Worm (Caenorhabditis elegans): Measurements from ENCODE around the gene srx-18.

The srx-18 gene

ce11 chrV:17749181-17749580, 49.5 kb downstream of the srx-18 start, which contains the start of gene R12G8.1 (continued):
- no peak for TF ChIP-seq D1046.2 (GFP tag; IDR thresholded peaks at IDR 0.05)
- TF ChIP-seq set-16 (GFP tag; IDR thresholded peaks at IDR 0.05), result peak; percentile 49
- TF ChIP-seq ceh-82 (tag; optimal IDR thresholded peaks at IDR 0.05), result no peak
- no peak for TF ChIP-seq vab-7 (GFP tag; IDR thresholded peaks at IDR 0.05)
- no peak for TF ChIP-seq lin-13 (GFP tag; optimal IDR thresholded peaks at IDR 0.05)
- no peak for TF ChIP-seq gei-8 (GFP tag; optimal IDR thresholded peaks at IDR 0.05)
- no peak for TF ChIP-seq madf-9 (GFP tag; conservative IDR thresholded peaks at IDR 0.05)
- no peak for TF ChIP-seq ama-1 (optimal IDR thresholded peaks at IDR 0.05)
- no peak for TF ChIP-seq dve-1 (tag; optimal IDR thresholded peaks at IDR 0.05; ENCODE audit: insufficient read depth)
- TF ChIP-seq nhr-102 (tag; optimal IDR thresholded peaks at IDR 0.05), result no peak
- TF ChIP-seq aha-1 (tag), result no peak
- no peak for TF ChIP-seq nhr-77 (tag; optimal IDR thresholded peaks at IDR 0.05)
- TF ChIP-seq ces-1 (GFP tag; optimal IDR thresholded peaks at IDR 0.05), result peak; percentile 86
- no peak for TF ChIP-seq cey-2 (tag; optimal IDR thresholded peaks at IDR 0.05; ENCODE audit: borderline replicate concordance, insufficient read depth)
- TF ChIP-seq ctbp-1 (GFP tag; IDR thresholded peaks at IDR 0.05), result peak; percentile 70
- TF ChIP-seq rbr-2 (tag; optimal IDR thresholded peaks at IDR 0.05), result peak; percentile 17
- no peak for TF ChIP-seq daf-8 (GFP tag; IDR thresholded peaks at IDR 0.05)
- TF ChIP-seq zip-11 (GFP tag; IDR thresholded peaks at IDR 0.05), result no peak

- TF ChIP-seq D1046.2 (GFP tag; IDR thresholded peaks at IDR 0.05) (no peak), egl-27 (tag; optimal IDR thresholded peaks at IDR 0.05) (no peak), nhr-111 (GFP tag; optimal IDR thresholded peaks at IDR 0.05) (no peak), pqm-1 (tag; optimal IDR thresholded peaks at IDR 0.05) (no peak), lin-13 (GFP tag; optimal IDR thresholded peaks at IDR 0.05) (no peak), pha-4 (GFP tag; IDR thresholded peaks at IDR 0.05) (no peak), pha-4 (tag; optimal IDR thresholded peaks at IDR 0.05) (no peak), T20F7.1 (GFP tag; optimal IDR thresholded peaks at IDR 0.05) (no peak), php-3 (GFP tag; IDR thresholded peaks at IDR 0.05) (no peak)
These were observed 51.7 kb downstream of the srx-18 start, which contains the start of gene twk-36 for ce11 chrV:17746959-17747358. TSS of gene twk-36 (minus strand) at chrV:17747059.

Measured in whole organism, L4 larva.